Worm (Caenorhabditis elegans): ENCODE data around the gene rpl-7A.

The rpl-7A gene

DNA sequence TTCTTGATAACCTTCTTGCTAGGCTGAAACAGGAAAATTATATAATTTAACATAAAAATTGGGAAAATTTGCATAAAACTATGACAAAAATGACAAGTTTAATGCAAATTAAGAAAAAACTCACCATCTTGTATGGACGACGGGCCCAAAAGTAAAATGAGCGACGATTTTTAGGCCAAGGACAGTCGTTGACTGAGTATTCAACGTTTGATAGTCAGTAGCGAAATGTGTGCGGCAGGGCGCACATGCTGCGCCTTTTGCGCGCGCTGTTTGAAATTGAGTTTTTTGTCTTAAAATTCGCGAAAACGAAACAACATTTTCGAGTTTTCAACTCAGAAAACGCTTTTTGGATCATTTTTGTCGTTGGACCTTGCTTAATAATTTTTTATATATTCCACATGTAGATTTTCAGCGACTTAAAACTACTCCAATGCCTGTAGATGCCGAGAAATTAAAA, at the start of gene rpl-7A, which contains the start of gene set-21 (continued):
- no peak for TF ChIP-seq mec-3 (tag; optimal IDR thresholded peaks at IDR 0.05; ENCODE audit: borderline replicate concordance)
- TF ChIP-seq C08G9.2 (tag; optimal IDR thresholded peaks at IDR 0.05), result peak; percentile 34
- TF ChIP-seq ahr-1 (tag; optimal IDR thresholded peaks at IDR 0.05), result no peak
- TF ChIP-seq K02D7.2 (tag; optimal IDR thresholded peaks at IDR 0.05), result no peak
- no peak for TF ChIP-seq odd-2 (tag; optimal IDR thresholded peaks at IDR 0.05)
- TF ChIP-seq ceh-19 (GFP tag; optimal IDR thresholded peaks at IDR 0.05), result peak; percentile 1
- TF ChIP-seq ztf-16 (tag; optimal IDR thresholded peaks at IDR 0.05), result peak; percentile 62
- peak; percentile 14 for TF ChIP-seq zip-5 (tag; optimal IDR thresholded peaks at IDR 0.05)
- TF ChIP-seq unc-3 (GFP tag; conservative IDR thresholded peaks at IDR 0.05), result peak; percentile 63; the same call in 1 of the 2 replicates
- TF ChIP-seq unc-3 (tag; optimal IDR thresholded peaks at IDR 0.05), result no peak
- no peak for TF ChIP-seq pqm-1 (tag; optimal IDR thresholded peaks at IDR 0.05)
- no peak for TF ChIP-seq npax-4 (tag; optimal IDR thresholded peaks at IDR 0.05)
- no peak for TF ChIP-seq dmd-4 (tag; optimal IDR thresholded peaks at IDR 0.05; ENCODE audit: borderline replicate concordance)
- TF ChIP-seq fkh-6 (tag; optimal IDR thresholded peaks at IDR 0.05), result no peak
- TF ChIP-seq ceh-30 (tag; optimal IDR thresholded peaks at IDR 0.05), result no peak
- no peak for TF ChIP-seq nhr-11 (tag; optimal IDR thresholded peaks at IDR 0.05)
- TF ChIP-seq pha-4 (tag; optimal IDR thresholded peaks at IDR 0.05), result no peak

DNA sequence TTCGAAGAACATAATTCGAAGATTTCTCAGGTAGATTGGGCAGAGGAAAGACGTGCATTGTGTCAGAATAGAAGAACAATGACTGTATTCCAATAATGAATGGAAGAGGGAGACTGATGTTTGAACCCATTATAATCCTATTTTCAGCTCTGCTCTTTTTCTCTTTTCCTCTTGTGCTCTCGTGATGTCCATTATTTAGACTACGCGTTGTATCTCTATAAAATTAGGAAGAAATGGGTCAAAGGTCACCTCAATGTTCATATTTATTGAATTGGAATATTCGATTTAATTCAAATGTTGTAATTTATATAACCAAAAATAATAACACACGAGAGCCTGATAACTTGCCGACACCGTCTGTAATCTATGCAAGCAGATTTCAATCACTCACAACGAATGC, 48.8 kb upstream of the rpl-7A start, which contains the start of gene fbxb-74:
Gene fbxb-74, minus strand, starts transcription at position 101 of the 400 bp plus-strand sequence.
- no peak for TF ChIP-seq K02D7.2 (tag; optimal IDR thresholded peaks at IDR 0.05)
- no peak for TF ChIP-seq ceh-34 (tag; optimal IDR thresholded peaks at IDR 0.05)
- no peak for TF ChIP-seq dve-1 (tag; optimal IDR thresholded peaks at IDR 0.05)
- TF ChIP-seq pha-4 (tag; optimal IDR thresholded peaks at IDR 0.05), result no peak
- TF ChIP-seq madf-2 (tag; optimal IDR thresholded peaks at IDR 0.05), result no peak
- no peak for TF ChIP-seq nhr-11 (tag; optimal IDR thresholded peaks at IDR 0.05)
- no peak for TF ChIP-seq hlh-8 (tag; optimal IDR thresholded peaks at IDR 0.05)
- TF ChIP-seq K09A11.1 (tag; optimal IDR thresholded peaks at IDR 0.05; ENCODE audit: insufficient read depth), result no peak
- no peak for TF ChIP-seq pqm-1 (tag; optimal IDR thresholded peaks at IDR 0.05)
- TF ChIP-seq dmd-4 (tag; optimal IDR thresholded peaks at IDR 0.05; ENCODE audit: borderline replicate concordance), result no peak
- TF ChIP-seq ceh-14 (tag; optimal IDR thresholded peaks at IDR 0.05), result no peak
- TF ChIP-seq nhr-232 (tag; optimal IDR thresholded peaks at IDR 0.05), result no peak
- TF ChIP-seq sox-4 (tag; optimal IDR thresholded peaks at IDR 0.05), result no peak
- no peak for TF ChIP-seq eyg-1 (tag; optimal IDR thresholded peaks at IDR 0.05)
- no peak for TF ChIP-seq ztf-16 (tag; optimal IDR thresholded peaks at IDR 0.05)

DNA sequence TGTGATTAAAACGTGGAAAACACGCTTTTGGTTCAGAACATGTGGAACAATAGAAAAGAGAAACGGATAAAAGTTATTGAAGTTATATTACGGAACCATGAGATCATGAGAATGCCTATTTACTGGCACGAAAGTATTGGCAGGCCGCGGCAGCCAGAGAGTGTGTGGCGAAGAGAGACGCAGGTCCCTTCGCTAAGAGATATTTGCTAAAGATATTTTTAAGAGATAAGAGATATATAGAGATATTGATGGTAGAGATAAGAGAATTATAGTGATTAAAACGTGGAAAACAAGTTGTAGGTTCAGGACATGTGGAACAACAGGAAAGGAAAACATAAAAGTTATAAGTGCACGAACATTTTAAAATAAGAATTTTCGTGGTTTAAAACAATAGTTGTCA, 47.4 kb upstream of the rpl-7A start:
- TF ChIP-seq C38D4.7 (GFP tag; optimal IDR thresholded peaks at IDR 0.05) (no peak), syd-9 (tag; optimal IDR thresholded peaks at IDR 0.05) (no peak), pag-3 (tag; optimal IDR thresholded peaks at IDR 0.05; ENCODE audit: borderline replicate concordance) (no peak), Y22D7AL.16 (tag; optimal IDR thresholded peaks at IDR 0.05) (no peak), madf-2 (tag; optimal IDR thresholded peaks at IDR 0.05) (no peak), ceh-6 (GFP tag; optimal IDR thresholded peaks at IDR 0.05) (no peak), C08G9.2 (tag; optimal IDR thresholded peaks at IDR 0.05) (no peak), elt-2 (tag; optimal IDR thresholded peaks at IDR 0.05) (no peak), pat-9 (tag; optimal IDR thresholded peaks at IDR 0.05) (no peak)

DNA sequence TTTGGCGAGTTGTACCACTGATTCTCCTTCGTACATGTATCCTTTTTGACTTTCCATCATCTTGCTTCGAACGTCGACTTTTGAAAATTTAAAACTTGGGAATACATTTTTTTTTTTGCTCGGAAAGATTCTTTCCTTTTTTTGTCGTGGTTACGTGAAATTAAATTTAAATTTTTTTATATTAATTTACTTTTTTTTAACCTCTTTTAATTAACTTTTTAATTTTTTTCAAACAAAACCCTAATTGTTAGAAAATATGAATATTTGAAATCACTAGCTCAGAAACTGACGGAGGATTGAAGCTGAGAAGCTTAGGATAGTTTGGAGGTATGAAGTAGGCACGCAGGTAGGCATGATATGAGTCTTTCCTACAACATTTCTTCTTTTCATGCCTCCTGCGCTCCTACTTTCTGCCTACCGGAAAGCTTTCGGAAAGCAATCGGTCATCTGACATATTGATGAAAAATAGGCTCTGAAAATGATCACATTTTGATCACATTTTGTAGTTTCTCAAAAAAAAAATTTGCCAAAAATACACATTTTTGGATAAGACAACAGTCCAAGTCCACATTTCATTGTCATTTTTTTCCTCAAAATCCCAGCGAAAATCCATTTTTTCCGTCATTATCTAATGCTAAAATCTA, 44.2 kb upstream of the rpl-7A start, which contains the start of the genes R08C7.8 and R08C7.4:
Gene R08C7.8, minus strand, starts transcription at position 101 of the 644 bp plus-strand sequence.
Gene R08C7.4, plus strand, starts transcription at position 594 of the 644 bp plus-strand sequence.
- TF ChIP-seq lin-11 (tag; optimal IDR thresholded peaks at IDR 0.05) (no peak), nhr-232 (tag; optimal IDR thresholded peaks at IDR 0.05) (no peak), hlh-6 (tag; optimal IDR thresholded peaks at IDR 0.05) (no peak), ref-2 (tag; optimal IDR thresholded peaks at IDR 0.05) (no peak), tbx-2 (tag; optimal IDR thresholded peaks at IDR 0.05) (no peak), ceh-48 (tag; optimal IDR thresholded peaks at IDR 0.05) (no peak), ttx-3 (tag; optimal IDR thresholded peaks at IDR 0.05) (no peak), C38D4.7 (GFP tag; optimal IDR thresholded peaks at IDR 0.05) (no peak), unc-55 (GFP tag; optimal IDR thresholded peaks at IDR 0.05) (no peak), unc-3 (GFP tag; conservative IDR thresholded peaks at IDR 0.05) (no peak), unc-3 (tag; optimal IDR thresholded peaks at IDR 0.05) (no peak), gmeb-2 (tag; optimal IDR thresholded peaks at IDR 0.05) (no peak)

All from whole organism, late embryonic.